Worm (Caenorhabditis elegans): ENCODE results near the gene ets-5.

DNA sequence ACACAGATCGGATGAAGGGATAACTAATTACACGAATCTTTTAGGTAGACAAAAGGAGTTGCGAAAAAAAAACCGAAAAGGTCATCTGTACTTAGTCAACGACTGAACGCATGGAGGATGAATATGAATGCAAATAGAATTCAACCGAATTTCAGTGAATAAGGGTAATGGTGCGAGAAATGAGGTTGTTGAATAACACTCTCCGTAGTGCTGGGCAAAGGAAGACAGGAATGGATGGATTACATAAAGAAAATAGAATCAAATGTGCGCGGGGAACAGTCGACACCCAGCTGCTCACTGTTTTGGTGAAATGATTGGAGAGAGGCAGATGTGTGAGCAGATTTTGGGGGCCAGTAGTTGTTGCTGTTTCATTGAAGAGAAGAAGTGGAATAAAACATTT, 40.0 kb upstream of the ets-5 start:
- TF ChIP-seq hrde-1 (tag; optimal IDR thresholded peaks at IDR 0.05; ENCODE audit: borderline replicate concordance) = no peak
- no peak for TF ChIP-seq B0035.1 (tag; optimal IDR thresholded peaks at IDR 0.05)
- TF ChIP-seq ceh-27 (GFP tag; optimal IDR thresholded peaks at IDR 0.05) = no peak
- TF ChIP-seq F37B4.10 (GFP tag; IDR thresholded peaks at IDR 0.05) = no peak
- TF ChIP-seq F23B12.7 (tag; optimal IDR thresholded peaks at IDR 0.05; ENCODE audit: insufficient read depth) = no peak
- no peak for TF ChIP-seq dpff-1 (tag; optimal IDR thresholded peaks at IDR 0.05)
- no peak for TF ChIP-seq F33H1.4 (GFP tag; IDR thresholded peaks at IDR 0.05)
- no peak for TF ChIP-seq ets-4 (GFP tag; optimal IDR thresholded peaks at IDR 0.05)
- no peak for TF ChIP-seq somi-1 (GFP tag; optimal IDR thresholded peaks at IDR 0.05)

All from whole organism, young adult.